Fruit fly (Drosophila melanogaster) whole organism: ENCODE data around the gene CG9312.

Experiments
- CG8478 ChIP-seq: fragments of >200 bp; optimal IDR thresholded peaks from 2 replicates; lab custom pipeline; 2018; ENCODE audit warnings: inconsistent platforms
- Dll ChIP-seq: fragments of >200 bp; optimal IDR thresholded peaks from 2 replicates; lab custom pipeline; 2017
- EcR ChIP-seq, 2 experiments: fragments of >200 bp; optimal IDR thresholded peaks; 2 replicates each; lab custom pipeline; 2017; ENCODE audit warnings: missing biosample characterization in 2 of 2, missing genetic modification characterization in 2 of 2, missing genetic modification reagents in 2 of 2
- pan ChIP-seq: fragments of >200 bp; optimal IDR thresholded peaks from 2 replicates; lab custom pipeline; 2017
- psq ChIP-seq: fragments of >200 bp; optimal IDR thresholded peaks from 2 replicates; lab custom pipeline; 2017
- usp ChIP-seq: fragments of >200 bp; optimal IDR thresholded peaks from 2 replicates; lab custom pipeline; 2017; ENCODE audit warnings: missing biosample characterization, missing genetic modification characterization, mixed read lengths

The CG9312 gene

DNA sequence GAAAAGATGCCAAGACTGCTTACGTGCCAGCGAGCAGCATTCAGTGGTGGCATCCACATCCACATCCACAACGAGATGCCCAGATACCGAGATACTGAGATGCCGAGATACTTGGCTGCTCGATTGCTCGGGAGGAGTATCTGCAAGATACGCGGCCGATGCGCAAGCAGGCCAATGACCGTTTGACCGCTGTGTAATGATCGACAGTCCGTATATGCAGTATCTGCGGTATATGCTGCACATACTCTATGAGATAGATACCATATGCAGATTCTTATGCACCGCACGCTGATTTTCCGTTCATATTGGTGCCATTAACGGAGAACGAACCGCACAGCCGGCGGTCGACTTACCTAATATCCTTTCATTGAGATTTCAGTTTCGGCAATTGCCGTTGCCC is 43.7 kb downstream of the CG9312 start:
- peak in 1 of 2 experiments; percentile 14 for TF ChIP-seq EcR (GFP tag; optimal IDR thresholded peaks at IDR 0.05; lab: Kevin White, UChicago)
- no peak for TF ChIP-seq Dll (lab: Kevin White, UChicago)

dm6 chr3R:13810308-13810707 is 44.8 kb downstream of the CG9312 start:
- TF ChIP-seq CG8478 (lab: Kevin White, UChicago) (no peak), pan (lab: Kevin White, UChicago) (no peak), usp (no peak), Dll (lab: Kevin White, UChicago) (no peak), EcR (GFP tag; optimal IDR thresholded peaks at IDR 0.05; lab: Kevin White, UChicago) (no peak), psq (no peak)

DNA sequence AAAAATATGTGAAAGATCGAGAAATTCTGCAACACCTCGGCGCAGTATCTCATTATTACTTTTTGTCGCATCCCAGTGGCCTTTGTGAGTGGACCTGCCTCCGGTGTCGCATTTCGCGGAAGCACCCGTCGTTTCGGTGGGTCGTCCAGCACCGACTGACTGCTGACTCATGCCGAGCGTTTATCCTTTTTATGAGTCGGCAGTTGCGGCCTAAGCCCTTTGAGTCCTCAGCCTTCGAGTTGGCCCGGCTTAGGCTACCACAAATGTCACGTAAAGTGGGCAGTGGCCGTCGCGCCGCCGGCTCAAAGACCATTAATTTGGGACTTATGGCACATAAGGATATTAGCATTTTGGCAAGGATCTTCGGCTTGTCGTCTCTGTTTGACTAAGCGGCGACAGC is 46.2 kb downstream of the CG9312 start:
- no peak for TF ChIP-seq EcR (GFP tag; optimal IDR thresholded peaks at IDR 0.05; lab: Kevin White, UChicago)
- no peak for TF ChIP-seq pan (lab: Kevin White, UChicago)
- no peak for TF ChIP-seq CG8478 (lab: Kevin White, UChicago)
- TF ChIP-seq usp, result no peak
- TF ChIP-seq Dll (lab: Kevin White, UChicago), result no peak
- no peak for TF ChIP-seq psq

dm6 chr3R:13812736-13813250 is 47.2 kb downstream of the CG9312 start, which contains the start of the genes tal-1A, tal-2A, tal-3A and tal-AA:
Gene tal-1A (plus strand): TSS chr3R:13813109.
Gene tal-2A (plus strand): TSS chr3R:13813109.
Gene tal-3A (plus strand): TSS chr3R:13813109.
Gene tal-AA (plus strand): TSS chr3R:13813109.
- TF ChIP-seq pan (lab: Kevin White, UChicago), result no peak
- no peak for TF ChIP-seq usp
- TF ChIP-seq Dll (lab: Kevin White, UChicago), result peak; percentile 94
- TF ChIP-seq EcR (GFP tag; optimal IDR thresholded peaks at IDR 0.05; lab: Kevin White, UChicago), result peak in 1 of 2 experiments; percentile 20
- no peak for TF ChIP-seq psq
- peak; percentile 11 for TF ChIP-seq CG8478 (lab: Kevin White, UChicago)

DNA sequence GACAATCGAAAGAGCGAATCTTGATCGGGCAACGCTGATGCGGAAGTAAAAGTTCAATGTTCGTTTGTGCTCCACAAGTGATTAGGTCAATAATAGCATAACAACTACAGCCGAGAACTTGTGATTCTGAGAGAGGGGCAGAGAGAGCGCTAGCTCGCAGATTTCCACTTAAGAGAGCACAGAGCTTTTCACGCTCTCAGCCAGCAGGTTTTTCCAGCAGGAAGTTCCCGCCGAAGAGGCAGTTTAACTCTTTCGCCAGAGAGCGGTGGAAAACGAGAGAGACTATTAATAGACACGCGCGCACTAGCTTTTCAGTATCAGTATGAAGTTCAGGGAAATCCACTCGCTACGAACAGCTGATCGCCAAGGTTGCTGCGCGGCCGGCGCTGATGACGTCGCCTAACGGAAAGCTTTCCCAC is 49.5 kb downstream of the CG9312 start:
- TF ChIP-seq psq (no peak), EcR (GFP tag; optimal IDR thresholded peaks at IDR 0.05; lab: Kevin White, UChicago) (peak in 1 of 2 experiments; percentile 46), Dll (lab: Kevin White, UChicago) (peak; percentile 26)

- TF ChIP-seq EcR (GFP tag; optimal IDR thresholded peaks at IDR 0.05; lab: Kevin White, UChicago) (no peak), pan (lab: Kevin White, UChicago) (peak; percentile 50)
Observed at dm6 chr3R:13815566-13816374, 50.2 kb downstream of the CG9312 start.

DNA sequence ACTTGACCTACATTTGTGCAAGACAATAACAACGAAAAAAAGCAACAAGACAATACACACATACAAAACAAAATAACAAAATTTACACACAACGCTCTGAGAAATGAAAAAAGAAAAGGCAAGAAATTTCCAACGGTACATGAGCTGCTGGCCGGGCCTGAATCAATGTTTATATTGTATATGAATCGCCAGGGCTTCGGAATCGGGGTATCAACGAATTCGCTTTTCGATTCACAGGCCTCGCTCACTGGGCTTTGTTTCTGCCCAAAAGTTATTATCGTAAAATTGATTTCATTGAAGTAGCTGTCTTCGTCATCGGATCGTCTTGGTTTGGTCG is 50.8 kb downstream of the CG9312 start:
- TF ChIP-seq pan (lab: Kevin White, UChicago), result no peak
- no peak for TF ChIP-seq CG8478 (lab: Kevin White, UChicago)
- TF ChIP-seq Dll (lab: Kevin White, UChicago), result no peak
- no peak for TF ChIP-seq psq
- TF ChIP-seq usp, result no peak
- TF ChIP-seq EcR (GFP tag; optimal IDR thresholded peaks at IDR 0.05; lab: Kevin White, UChicago), result no peak
